Fruit fly (Drosophila melanogaster) whole organism, adult: Measurements from ENCODE around the gene CG12640.

Source experiments
- CG11617 ChIP-seq: fragments of 200-800 bp; sonication (Bioruptor generic); optimal IDR thresholded peaks from 2 replicates; lab custom pipeline; 2017; ENCODE audit warnings: mild to moderate bottlenecking, missing biosample characterization, missing genetic modification reagents, missing genetic modification characterization
- CG12768 ChIP-seq: fragments of 200-800 bp; sonication (Bioruptor generic); optimal IDR thresholded peaks from 2 replicates; lab custom pipeline; 2017; ENCODE audit warnings: missing biosample characterization, missing genetic modification characterization, mild to moderate bottlenecking, moderate library complexity, missing genetic modification reagents
- CG14711 ChIP-seq: fragments of 200-800 bp; sonication (Bioruptor generic); optimal IDR thresholded peaks from 2 replicates; lab custom pipeline; 2018; ENCODE audit warnings: missing biosample characterization, mild to moderate bottlenecking, missing genetic modification characterization, moderate library complexity
- CG1620 ChIP-seq: fragments of 200-800 bp; sonication (Bioruptor generic); optimal IDR thresholded peaks from 2 replicates; lab custom pipeline; 2016; ENCODE audit warnings: missing biosample characterization, missing genetic modification characterization
- CG33017 ChIP-seq: fragments of 200-800 bp; sonication (Bioruptor generic); optimal IDR thresholded peaks from 2 replicates; lab custom pipeline; 2018; ENCODE audit warnings: missing biosample characterization, mild to moderate bottlenecking, missing genetic modification characterization, moderate library complexity
- CG5204 ChIP-seq: fragments of 200-800 bp; sonication (Bioruptor generic); optimal IDR thresholded peaks from 2 replicates; lab custom pipeline; 2016; ENCODE audit warnings: missing biosample characterization, missing genetic modification characterization
- CG7045 ChIP-seq: fragments of 200-800 bp; sonication (Bioruptor generic); optimal IDR thresholded peaks from 2 replicates; lab custom pipeline; 2017; ENCODE audit warnings: missing biosample characterization, mild to moderate bottlenecking, missing genetic modification characterization
- CG7101 ChIP-seq: fragments of 200-800 bp; sonication (Bioruptor generic); optimal IDR thresholded peaks from 2 replicates; lab custom pipeline; 2018; ENCODE audit warnings: missing biosample characterization, mild to moderate bottlenecking, missing genetic modification characterization, moderate library complexity
- Clk ChIP-seq: fragments of 200-800 bp; sonication (Bioruptor generic); optimal IDR thresholded peaks from 2 replicates; lab custom pipeline; 2017; ENCODE audit warnings: missing biosample characterization, missing genetic modification characterization
- Crg-1 ChIP-seq: fragments of 200-800 bp; sonication (Bioruptor generic); optimal IDR thresholded peaks from 2 replicates; lab custom pipeline; 2016; ENCODE audit warnings: missing biosample characterization, missing genetic modification characterization
- Hr96 ChIP-seq: fragments of 200-800 bp; sonication (Bioruptor generic); optimal IDR thresholded peaks from 2 replicates; lab custom pipeline; 2016; ENCODE audit warnings: missing biosample characterization, missing genetic modification characterization
- Mnt ChIP-seq: fragments of 200-800 bp; sonication (Bioruptor generic); optimal IDR thresholded peaks from 2 replicates; lab custom pipeline; 2016; ENCODE audit warnings: missing biosample characterization, mild to moderate bottlenecking, missing genetic modification characterization
- bab1 ChIP-seq: fragments of 200-800 bp; sonication (Bioruptor generic); optimal IDR thresholded peaks from 3 replicates; lab custom pipeline; 2019; ENCODE audit warnings: missing biosample characterization, mild to moderate bottlenecking, missing genetic modification characterization, moderate library complexity
- cic ChIP-seq: fragments of 200-800 bp; sonication (Bioruptor generic); optimal IDR thresholded peaks from 2 replicates; lab custom pipeline; 2017; ENCODE audit warnings: missing biosample characterization, mild to moderate bottlenecking, missing genetic modification characterization, moderate library complexity
- cnc ChIP-seq, 2 experiments: fragments of >200 bp; optimal IDR thresholded peaks; 2 replicates each; lab custom pipeline; 2017
- kay ChIP-seq: fragments of 200-800 bp; sonication (Bioruptor generic); peaks from one replicate; lab custom pipeline; 2016; ENCODE audit warnings: missing biosample characterization, missing genetic modification characterization, borderline replicate concordance
- ovo ChIP-seq: fragments of 200-800 bp; sonication (Bioruptor generic); optimal IDR thresholded peaks from 2 replicates; lab custom pipeline; 2016; ENCODE audit warnings: missing biosample characterization, missing genetic modification characterization
- pad ChIP-seq: fragments of 200-800 bp; sonication (Bioruptor generic); optimal IDR thresholded peaks from 3 replicates; lab custom pipeline; 2017; ENCODE audit warnings: missing biosample characterization, missing genetic modification characterization, mild to moderate bottlenecking, moderate library complexity, missing genetic modification reagents
- tj ChIP-seq: fragments of 200-800 bp; sonication (Bioruptor generic); optimal IDR thresholded peaks from 3 replicates; lab custom pipeline; 2017; ENCODE audit warnings: missing biosample characterization, mild to moderate bottlenecking, missing genetic modification characterization, moderate library complexity
- toe ChIP-seq: fragments of 200-800 bp; sonication (Bioruptor generic); optimal IDR thresholded peaks from 2 replicates; lab custom pipeline; 2016; ENCODE audit warnings: missing biosample characterization, missing genetic modification characterization

The CG12640 gene

DNA sequence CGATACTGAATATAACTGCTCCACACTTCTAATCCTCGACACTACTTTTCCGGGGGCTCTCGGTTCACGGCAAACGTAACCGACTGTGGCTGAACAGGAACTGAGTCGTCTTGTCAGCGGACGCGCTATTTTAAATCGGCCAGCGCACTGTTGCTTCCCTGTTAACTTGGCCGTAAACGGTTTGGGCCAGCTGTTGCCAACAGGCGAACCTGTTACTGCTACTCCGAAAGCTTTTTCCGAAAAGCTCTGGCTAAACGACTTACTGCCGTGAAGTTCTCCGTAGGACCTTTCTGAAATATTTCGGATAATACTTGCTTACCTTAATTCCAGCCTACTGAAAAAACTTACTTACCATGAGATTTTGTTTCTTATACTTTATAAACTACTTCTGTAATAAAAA, 22.2 kb upstream of the CG12640 start, which contains the start of gene CG32683:
Gene CG32683 (minus strand): TSS at position 101 of the 400 bp plus-strand sequence.
- TF ChIP-seq cnc (optimal IDR thresholded peaks at IDR 0.05; lab: Kevin White, UChicago): no peak
- no peak for TF ChIP-seq cic (GFP tag; lab: Kevin White, UChicago)
- TF ChIP-seq pad (GFP tag; lab: Kevin White, UChicago): no peak
- TF ChIP-seq Crg-1 (GFP tag; lab: Kevin White, UChicago): no peak
- TF ChIP-seq CG5204 (GFP tag; lab: Kevin White, UChicago): no peak
- TF ChIP-seq CG7101: no peak
- TF ChIP-seq CG7045: no peak
- TF ChIP-seq Clk: no peak
- TF ChIP-seq CG1620 (GFP tag; lab: Kevin White, UChicago): no peak
- TF ChIP-seq Mnt (GFP tag; lab: Kevin White, UChicago): no peak
- TF ChIP-seq Hr96 (GFP tag; lab: Kevin White, UChicago): no peak
- TF ChIP-seq bab1 (GFP tag; lab: Kevin White, UChicago): no peak
- TF ChIP-seq CG12768 (GFP tag; lab: Kevin White, UChicago): no peak
- no peak for TF ChIP-seq CG11617 (GFP tag; lab: Kevin White, UChicago)
- TF ChIP-seq tj (GFP tag; lab: Kevin White, UChicago): no peak
- TF ChIP-seq CG14711 (tag; lab: Kevin White, UChicago): no peak
- no peak for TF ChIP-seq CG33017 (tag; lab: Kevin White, UChicago)

DNA sequence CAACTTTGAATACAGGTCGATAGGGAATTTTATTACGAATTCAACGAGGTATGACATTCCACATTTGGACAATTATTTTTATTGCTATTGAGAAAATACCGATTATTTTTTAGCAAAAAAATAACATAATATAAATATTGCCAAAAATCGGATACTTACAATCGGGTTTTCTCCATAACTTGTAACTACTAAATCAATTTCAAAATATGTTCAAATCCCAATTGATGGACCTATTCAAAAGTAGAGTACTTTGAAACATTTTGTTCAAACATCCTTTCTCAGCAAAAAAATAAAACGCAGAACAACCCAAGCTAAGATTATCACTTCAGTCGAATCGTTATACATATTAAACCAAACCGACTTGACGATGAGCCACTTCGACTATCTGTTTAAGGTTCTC, 15.5 kb downstream of the CG12640 start, which contains the start of gene RabX2:
Gene RabX2 (plus strand): TSS at position 301 of the 400 bp plus-strand sequence.
- TF ChIP-seq CG1620 (GFP tag; lab: Kevin White, UChicago): no peak
- TF ChIP-seq CG7101: no peak

DNA sequence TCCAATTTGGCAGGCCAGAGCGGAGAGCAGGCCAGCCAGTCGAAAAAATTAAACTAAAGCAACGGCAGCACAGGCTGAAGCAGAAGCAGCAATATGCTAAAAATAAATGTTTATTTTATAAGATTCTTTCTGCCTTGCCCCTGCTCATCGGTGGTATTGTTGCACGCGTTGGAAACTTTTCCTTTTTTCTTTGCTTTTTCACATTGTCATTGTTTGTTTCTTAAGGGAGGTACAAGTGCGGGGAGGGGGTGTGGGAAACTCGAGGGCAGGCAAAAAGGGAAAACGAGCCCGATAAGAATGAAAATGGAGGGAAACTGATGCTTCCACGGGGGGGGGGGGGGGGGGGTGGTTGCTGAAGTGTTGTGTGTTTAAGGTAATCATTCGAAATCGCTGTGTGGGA, 33.7 kb downstream of the CG12640 start:
- TF ChIP-seq CG7045 (no peak), cic (GFP tag; lab: Kevin White, UChicago) (no peak), CG1620 (GFP tag; lab: Kevin White, UChicago) (no peak), toe (GFP tag; lab: Kevin White, UChicago) (no peak), Clk (no peak), ovo (no peak), Mnt (GFP tag; lab: Kevin White, UChicago) (no peak), CG33017 (tag; lab: Kevin White, UChicago) (no peak), CG14711 (tag; lab: Kevin White, UChicago) (no peak), kay (GFP tag; lab: Kevin White, UChicago) (no peak), CG5204 (GFP tag; lab: Kevin White, UChicago) (no peak), pad (GFP tag; lab: Kevin White, UChicago) (no peak), CG7101 (no peak), CG12768 (GFP tag; lab: Kevin White, UChicago) (no peak), cnc (optimal IDR thresholded peaks at IDR 0.05; lab: Kevin White, UChicago) (no peak), tj (GFP tag; lab: Kevin White, UChicago) (no peak), CG11617 (GFP tag; lab: Kevin White, UChicago) (no peak), Hr96 (GFP tag; lab: Kevin White, UChicago) (no peak), bab1 (GFP tag; lab: Kevin White, UChicago) (no peak)

DNA sequence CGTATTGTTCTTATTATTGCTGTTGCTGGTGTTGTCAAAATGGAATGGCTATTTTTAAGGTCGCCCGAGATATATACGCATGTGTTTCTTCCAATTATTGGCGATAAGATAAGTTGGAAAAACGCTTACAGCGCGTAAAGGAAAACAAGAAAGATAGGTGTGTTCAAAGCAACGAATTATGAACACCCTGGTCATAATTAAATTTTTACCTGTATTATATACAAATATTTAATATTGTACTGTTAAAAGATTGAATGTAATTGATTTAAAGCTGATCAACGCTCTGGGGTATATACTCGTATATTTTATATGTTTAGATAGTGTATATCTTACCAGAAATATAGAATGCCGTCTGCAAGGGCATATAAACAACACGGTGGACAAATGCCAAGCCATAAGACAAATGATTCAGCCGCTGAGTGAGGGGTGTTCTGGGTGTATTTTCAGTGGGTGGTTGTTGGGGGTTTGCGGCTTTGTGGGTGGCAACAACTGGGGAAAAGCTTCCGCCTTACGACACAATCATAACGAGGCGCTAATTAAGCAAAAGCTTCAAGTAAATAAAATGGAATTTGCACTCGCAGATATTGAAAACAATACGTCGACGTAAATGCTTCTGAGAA, 35.0 kb downstream of the CG12640 start:
- TF ChIP-seq CG1620 (GFP tag; lab: Kevin White, UChicago) (no peak), bab1 (GFP tag; lab: Kevin White, UChicago) (no peak), kay (GFP tag; lab: Kevin White, UChicago) (peak; percentile 67)

DNA sequence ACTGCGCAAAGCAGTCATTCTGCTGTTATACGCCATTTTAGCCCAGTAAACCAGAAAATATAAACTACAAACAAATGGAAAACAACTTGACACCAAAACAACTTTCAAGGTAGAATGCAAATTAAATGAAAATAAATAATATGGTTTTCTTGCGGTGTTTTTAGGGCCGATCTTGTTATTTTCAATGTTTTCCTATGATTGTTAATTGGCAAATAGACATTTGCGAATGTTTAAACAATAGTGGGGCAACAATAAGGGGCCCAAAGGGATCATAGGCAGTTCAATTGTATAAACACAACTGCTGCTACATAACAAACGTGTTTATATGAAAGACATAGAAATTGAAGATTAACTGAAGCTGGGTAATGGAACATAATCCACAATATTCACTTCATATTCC, 35.8 kb downstream of the CG12640 start:
- TF ChIP-seq ovo: no peak
- TF ChIP-seq kay (GFP tag; lab: Kevin White, UChicago): no peak

DNA sequence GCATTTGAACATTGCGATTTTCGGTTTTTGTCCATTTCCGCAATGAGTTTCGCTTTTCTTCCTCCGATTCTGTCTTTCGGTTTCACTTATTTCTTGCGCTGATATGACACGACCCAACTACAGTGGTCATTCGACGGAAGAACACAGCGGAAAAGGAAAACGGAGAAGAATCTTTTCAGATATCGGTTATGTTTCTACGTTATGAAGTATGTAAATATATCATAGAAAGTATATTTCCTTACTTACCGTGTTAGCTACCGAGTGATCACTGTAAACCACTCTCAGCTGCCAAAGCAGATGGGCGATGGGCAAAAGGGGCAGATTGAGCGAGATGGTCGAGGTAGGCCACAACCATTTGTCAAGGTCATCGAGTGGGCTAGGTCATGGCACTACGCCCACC, 44.9 kb downstream of the CG12640 start:
- TF ChIP-seq CG11617 (GFP tag; lab: Kevin White, UChicago) (no peak), Hr96 (GFP tag; lab: Kevin White, UChicago) (no peak), kay (GFP tag; lab: Kevin White, UChicago) (no peak), Clk (no peak), CG7045 (no peak), Mnt (GFP tag; lab: Kevin White, UChicago) (no peak), cnc (optimal IDR thresholded peaks at IDR 0.05; lab: Kevin White, UChicago) (no peak), cic (GFP tag; lab: Kevin White, UChicago) (no peak), ovo (no peak), CG12768 (GFP tag; lab: Kevin White, UChicago) (no peak), tj (GFP tag; lab: Kevin White, UChicago) (no peak), bab1 (GFP tag; lab: Kevin White, UChicago) (peak; percentile 2), CG7101 (peak; percentile 13), toe (GFP tag; lab: Kevin White, UChicago) (no peak), Crg-1 (GFP tag; lab: Kevin White, UChicago) (no peak), pad (GFP tag; lab: Kevin White, UChicago) (no peak), CG5204 (GFP tag; lab: Kevin White, UChicago) (no peak), CG1620 (GFP tag; lab: Kevin White, UChicago) (no peak), CG14711 (tag; lab: Kevin White, UChicago) (peak; percentile 20), CG33017 (tag; lab: Kevin White, UChicago) (no peak)
